Fruit fly (Drosophila melanogaster) whole organism, embryonic: ENCODE results near the gene Lamtor3.

ENCODE experiments used
- Ada2b ChIP-seq: fragments of 200-800 bp; sonication (Bioruptor generic); IDR thresholded peaks from 2 replicates; pipeline ENCODE4 v1.3.6; 2022; ENCODE audit warnings: missing biosample characterization, missing genetic modification characterization
- Antp ChIP-seq: fragments of 200-800 bp; sonication (Bioruptor generic); optimal IDR thresholded peaks from 3 replicates; lab custom pipeline; 2016; ENCODE audit warnings: missing biosample characterization, missing genetic modification characterization
- CG10366 ChIP-seq: fragments of 200-800 bp; sonication (Bioruptor generic); IDR thresholded peaks from 2 replicates; pipeline ENCODE4 v1.3.6; 2022; ENCODE audit warnings: missing biosample characterization, missing genetic modification characterization
- CG12219 ChIP-seq: fragments of 200-800 bp; sonication (Bioruptor generic); optimal IDR thresholded peaks from 3 replicates; lab custom pipeline; 2018; ENCODE audit warnings: missing biosample characterization, mild to moderate bottlenecking, missing genetic modification characterization
- CG12299 ChIP-seq: fragments of 200-800 bp; sonication (Bioruptor generic); optimal IDR thresholded peaks from 2 replicates; lab custom pipeline; 2018; ENCODE audit warnings: missing biosample characterization, mild to moderate bottlenecking, missing genetic modification characterization
- CG1603 ChIP-seq: fragments of 200-800 bp; sonication (Bioruptor generic); optimal IDR thresholded peaks from 2 replicates; lab custom pipeline; 2019; ENCODE audit warnings: missing biosample characterization, mild to moderate bottlenecking, missing genetic modification characterization, moderate library complexity
- CG17385 ChIP-seq: fragments of 200-800 bp; sonication (Bioruptor generic); optimal IDR thresholded peaks from 3 replicates; lab custom pipeline; 2018; ENCODE audit warnings: missing biosample characterization, mild to moderate bottlenecking, missing genetic modification characterization
- CG17802 ChIP-seq: fragments of 200-800 bp; sonication (Bioruptor generic); optimal IDR thresholded peaks from 2 replicates; lab custom pipeline; 2018; ENCODE audit warnings: missing biosample characterization, mild to moderate bottlenecking, missing genetic modification characterization, moderate library complexity
- CG17912 ChIP-seq: fragments of 200-800 bp; sonication (Bioruptor generic); optimal IDR thresholded peaks from 2 replicates; lab custom pipeline; 2018; ENCODE audit warnings: missing biosample characterization, mild to moderate bottlenecking, missing genetic modification characterization
- CG18599 ChIP-seq: fragments of 200-800 bp; sonication (Bioruptor generic); optimal IDR thresholded peaks from 3 replicates; lab custom pipeline; 2017; ENCODE audit warnings: missing biosample characterization, missing genetic modification characterization, mild to moderate bottlenecking, moderate library complexity, missing genetic modification reagents
- CG2202 ChIP-seq: fragments of 200-800 bp; sonication (Bioruptor generic); optimal IDR thresholded peaks from 2 replicates; lab custom pipeline; 2018; ENCODE audit warnings: missing biosample characterization, mild to moderate bottlenecking, missing genetic modification characterization
- CG31388 ChIP-seq: fragments of 200-800 bp; sonication (Bioruptor generic); optimal IDR thresholded peaks from 2 replicates; lab custom pipeline; 2016; ENCODE audit warnings: missing biosample characterization, missing genetic modification characterization
- CG31441 ChIP-seq: fragments of 200-800 bp; sonication (Bioruptor generic); IDR thresholded peaks from 2 replicates; pipeline ENCODE4 v1.3.6; 2022; ENCODE audit warnings: missing biosample characterization, missing genetic modification characterization
- CG4617 ChIP-seq: fragments of 200-800 bp; sonication (Bioruptor generic); optimal IDR thresholded peaks from 3 replicates; lab custom pipeline; 2016; ENCODE audit warnings: missing biosample characterization, missing genetic modification characterization, borderline replicate concordance
- CG7556 ChIP-seq: fragments of 200-800 bp; sonication (Bioruptor generic); optimal IDR thresholded peaks from 2 replicates; lab custom pipeline; 2017; ENCODE audit warnings: missing biosample characterization, mild to moderate bottlenecking, missing genetic modification characterization
- CG9215 ChIP-seq: fragments of 200-800 bp; sonication (Bioruptor generic); IDR thresholded peaks from 2 replicates; pipeline ENCODE4 v1.3.6; 2022; ENCODE audit warnings: missing biosample characterization, missing genetic modification characterization
- Drgx ChIP-seq: fragments of 200-800 bp; sonication (Bioruptor generic); IDR thresholded peaks from 2 replicates; pipeline ENCODE4 v1.3.6; 2022; ENCODE audit warnings: missing biosample characterization, missing genetic modification characterization
- Ets65A ChIP-seq: fragments of 200-800 bp; sonication (Bioruptor generic); peaks from one replicate; lab custom pipeline; 2016; ENCODE audit warnings: missing biosample characterization, missing genetic modification characterization
- HLHmδ ChIP-seq: fragments of 200-800 bp; sonication (Bioruptor generic); optimal IDR thresholded peaks from 2 replicates; lab custom pipeline; 2018; ENCODE audit warnings: missing biosample characterization, mild to moderate bottlenecking, missing genetic modification characterization, moderate library complexity
- Hr51 ChIP-seq, 2 experiments: fragments of 200-800 bp; sonication (Bioruptor generic); optimal IDR thresholded peaks; 2 replicates in 1 of 2; 3 replicates in 1 of 2; lab custom pipeline; 2016 to 2018; ENCODE audit warnings: missing biosample characterization in 2 of 2, missing genetic modification characterization in 2 of 2, mild to moderate bottlenecking in 1 of 2, moderate library complexity in 1 of 2
- NC2α ChIP-seq: fragments of 200-800 bp; sonication (Bioruptor generic); optimal IDR thresholded peaks from 2 replicates; lab custom pipeline; 2016; ENCODE audit warnings: missing biosample characterization, missing genetic modification characterization
- NC2β ChIP-seq: fragments of 200-800 bp; sonication (Bioruptor generic); optimal IDR thresholded peaks from 2 replicates; lab custom pipeline; 2016; ENCODE audit warnings: missing biosample characterization, missing genetic modification characterization
- PHDP ChIP-seq: fragments of 200-800 bp; sonication (Bioruptor generic); optimal IDR thresholded peaks from 3 replicates; lab custom pipeline; 2018; ENCODE audit warnings: missing biosample characterization, mild to moderate bottlenecking, missing genetic modification characterization, moderate library complexity
- Ptx1 ChIP-seq: fragments of 200-800 bp; sonication (Bioruptor generic); IDR thresholded peaks from 2 replicates; pipeline ENCODE4 v1.3.6; 2022; ENCODE audit warnings: missing biosample characterization, missing genetic modification characterization
- Sox102F ChIP-seq: fragments of 200-800 bp; sonication (Bioruptor generic); optimal IDR thresholded peaks from 2 replicates; lab custom pipeline; 2018; ENCODE audit warnings: missing biosample characterization, mild to moderate bottlenecking, missing genetic modification characterization, moderate library complexity
- ab ChIP-seq: fragments of 200-800 bp; sonication (Bioruptor generic); optimal IDR thresholded peaks from 2 replicates; lab custom pipeline; 2016; ENCODE audit warnings: missing biosample characterization, missing genetic modification characterization
- abd-A ChIP-seq: fragments of 200-800 bp; sonication (Bioruptor generic); optimal IDR thresholded peaks from 3 replicates; lab custom pipeline; 2019; ENCODE audit warnings: missing biosample characterization, mild to moderate bottlenecking, missing genetic modification characterization, moderate library complexity
- amos ChIP-seq: fragments of 200-800 bp; sonication (Bioruptor generic); IDR thresholded peaks from 2 replicates; pipeline ENCODE4 v1.3.6; 2022; ENCODE audit warnings: missing biosample characterization, missing genetic modification characterization; ENCODE audit not compliant: partially characterized antibody
- ash1 ChIP-seq: fragments of 200-800 bp; sonication (Bioruptor generic); optimal IDR thresholded peaks from 2 replicates; lab custom pipeline; 2018; ENCODE audit warnings: missing biosample characterization, mild to moderate bottlenecking, missing genetic modification characterization
- bowl ChIP-seq: fragments of 200-800 bp; sonication (Bioruptor generic); IDR thresholded peaks from 2 replicates; pipeline ENCODE4 v1.3.6; 2022; ENCODE audit warnings: missing biosample characterization, missing genetic modification characterization
- bsh ChIP-seq, 2 experiments: fragments of 200-800 bp; sonication (Bioruptor generic); optimal IDR thresholded peaks; 2 replicates each; lab custom pipeline; 2017 to 2018; ENCODE audit warnings: mild to moderate bottlenecking in 2 of 2, missing biosample characterization in 2 of 2, missing genetic modification characterization in 2 of 2, moderate library complexity in 1 of 2
- eyg ChIP-seq: fragments of 200-800 bp; sonication (Bioruptor generic); optimal IDR thresholded peaks from 3 replicates; lab custom pipeline; 2016; ENCODE audit warnings: missing biosample characterization, missing genetic modification characterization
- fd64A ChIP-seq: fragments of 200-800 bp; sonication (Bioruptor generic); optimal IDR thresholded peaks from 3 replicates; lab custom pipeline; 2018; ENCODE audit warnings: missing biosample characterization, mild to moderate bottlenecking, missing genetic modification characterization
- fu2 ChIP-seq: fragments of 200-800 bp; sonication (Bioruptor generic); optimal IDR thresholded peaks from 2 replicates; lab custom pipeline; 2016; ENCODE audit warnings: missing biosample characterization, missing genetic modification characterization
- gem ChIP-seq: fragments of 200-800 bp; sonication (Bioruptor generic); optimal IDR thresholded peaks from 2 replicates; lab custom pipeline; 2019; ENCODE audit warnings: missing biosample characterization, mild to moderate bottlenecking, missing genetic modification characterization, moderate library complexity
- gsb ChIP-seq: fragments of 200-800 bp; sonication (Bioruptor generic); IDR thresholded peaks from 2 replicates; pipeline ENCODE4 v1.3.6; 2022; ENCODE audit warnings: missing biosample characterization, missing genetic modification characterization
- klu ChIP-seq: fragments of 200-800 bp; sonication (Bioruptor generic); IDR thresholded peaks from 2 replicates; pipeline ENCODE4 v1.3.6; 2022; ENCODE audit warnings: missing biosample characterization, missing genetic modification characterization
- lab ChIP-seq: fragments of 200-800 bp; sonication (Bioruptor generic); optimal IDR thresholded peaks from 3 replicates; lab custom pipeline; 2017; ENCODE audit warnings: missing biosample characterization, missing genetic modification characterization, mild to moderate bottlenecking, moderate library complexity, missing genetic modification reagents
- nmo ChIP-seq: fragments of 200-800 bp; sonication (Bioruptor generic); optimal IDR thresholded peaks from 2 replicates; lab custom pipeline; 2018; ENCODE audit warnings: missing biosample characterization, mild to moderate bottlenecking, missing genetic modification characterization, moderate library complexity
- onecut ChIP-seq: fragments of 200-800 bp; sonication (Bioruptor generic); IDR thresholded peaks from 2 replicates; pipeline ENCODE4 v1.3.6; 2022; ENCODE audit warnings: missing biosample characterization, missing genetic modification characterization
- org-1 ChIP-seq: fragments of 200-800 bp; sonication (Bioruptor generic); optimal IDR thresholded peaks from 2 replicates; lab custom pipeline; 2017; ENCODE audit warnings: missing biosample characterization, missing genetic modification characterization
- pfk ChIP-seq: fragments of 200-800 bp; sonication (Bioruptor generic); optimal IDR thresholded peaks from 2 replicates; lab custom pipeline; 2018; ENCODE audit warnings: missing biosample characterization, mild to moderate bottlenecking, missing genetic modification characterization, moderate library complexity
- pnt ChIP-seq: fragments of 200-800 bp; sonication (Bioruptor generic); optimal IDR thresholded peaks from 3 replicates; lab custom pipeline; 2016; ENCODE audit warnings: missing biosample characterization, missing genetic modification characterization
- prd ChIP-seq, 3 experiments: fragments of >200 bp in 2 of 3; fragments of 200-800 bp in 1 of 3; sonication (Bioruptor generic) in 1 of 3; optimal IDR thresholded peaks in 2 of 3; IDR thresholded peaks in 1 of 3; 2 replicates in 2 of 3; 3 replicates in 1 of 3; pipeline versions ENCODE4 v1.3.6 to Lab custom; 2017 to 2022; ENCODE audit warnings: missing biosample characterization in 1 of 3, missing genetic modification characterization in 1 of 3
- row ChIP-seq: fragments of 200-800 bp; sonication (Bioruptor generic); IDR thresholded peaks from 3 replicates; pipeline ENCODE4 v1.3.6; 2022; ENCODE audit warnings: missing biosample characterization, missing genetic modification characterization
- seq ChIP-seq: fragments of 200-800 bp; sonication (Bioruptor generic); IDR thresholded peaks from 2 replicates; pipeline ENCODE4 v1.3.6; 2022; ENCODE audit warnings: missing biosample characterization, missing genetic modification characterization
- toy ChIP-seq: fragments of 200-800 bp; sonication (Bioruptor generic); IDR thresholded peaks from 2 replicates; pipeline ENCODE4 v1.3.6; 2022; ENCODE audit warnings: missing biosample characterization, missing genetic modification characterization
- unpg ChIP-seq: fragments of 200-800 bp; sonication (Bioruptor generic); optimal IDR thresholded peaks from 3 replicates; lab custom pipeline; 2018; ENCODE audit warnings: missing biosample characterization, mild to moderate bottlenecking, missing genetic modification characterization, moderate library complexity
- usp ChIP-seq: fragments of >200 bp; optimal IDR thresholded peaks from 2 replicates; lab custom pipeline; 2017; ENCODE audit warnings: missing biosample characterization, missing genetic modification characterization
- yki ChIP-seq: fragments of >200 bp; optimal IDR thresholded peaks from 3 replicates; lab custom pipeline; 2018

The Lamtor3 gene

dm6 chr2L:17466950-17467349 is 14.1 kb upstream of the Lamtor3 start:
- no peak for TF ChIP-seq pfk (GFP tag; lab: Kevin White, UChicago)
- no peak for TF ChIP-seq PHDP (tag; lab: Kevin White, UChicago)
- TF ChIP-seq gem, result peak; percentile 30
- no peak for TF ChIP-seq CG31441
- no peak for TF ChIP-seq klu (GFP tag; lab: Robert Waterston, UW)
- TF ChIP-seq CG12299 (tag; lab: Kevin White, UChicago), result no peak
- no peak for TF ChIP-seq amos (GFP tag; lab: Robert Waterston, UW)
- TF ChIP-seq CG18599 (GFP tag; lab: Kevin White, UChicago), result no peak
- TF ChIP-seq Ada2b (GFP tag; lab: Robert Waterston, UW), result peak; percentile 19; the same call in 1 of the 2 replicates
- no peak for TF ChIP-seq HLHmδ (GFP tag; lab: Kevin White, UChicago)
- TF ChIP-seq Ptx1 (GFP tag; lab: Robert Waterston, UW), result 0 out of 2 replicates have a peak, but pooled peaks have one; percentile 9
- peak; percentile 30 for TF ChIP-seq lab (GFP tag; lab: Kevin White, UChicago)
- TF ChIP-seq Ets65A, result peak; percentile 74
- TF ChIP-seq row (GFP tag; lab: Robert Waterston, UW), result peak; percentile 14; the same call in 1 of the 3 replicates
- TF ChIP-seq unpg, result peak; percentile 2
- peak; percentile 11; the same call in 1 of the 2 replicates for TF ChIP-seq Drgx
- no peak for TF ChIP-seq yki
- TF ChIP-seq fd64A (GFP tag; lab: Kevin White, UChicago), result no peak
- no peak for TF ChIP-seq NC2β (GFP tag; lab: Kevin White, UChicago)
- peak in 1 of 2 experiments; percentile 30 for TF ChIP-seq bsh (GFP tag; optimal IDR thresholded peaks at IDR 0.05; lab: Kevin White, UChicago)
- TF ChIP-seq prd (optimal IDR thresholded peaks at IDR 0.05; lab: Kevin White, UChicago), result no peak
- TF ChIP-seq prd (GFP tag; IDR thresholded peaks at IDR 0.05; lab: Robert Waterston, UW), result peak; percentile 24; the same call in 1 of the 3 replicates
- peak in 1 of 2 experiments; percentile 26 for TF ChIP-seq Hr51 (GFP tag; optimal IDR thresholded peaks at IDR 0.05; lab: Kevin White, UChicago)
- no peak for TF ChIP-seq CG7556 (GFP tag; lab: Kevin White, UChicago)
- TF ChIP-seq Sox102F (GFP tag; lab: Kevin White, UChicago), result peak; percentile 39

dm6 chr2L:17470630-17471029 is 10.4 kb upstream of the Lamtor3 start:
- TF ChIP-seq CG2202 (no peak), onecut (GFP tag; lab: Robert Waterston, UW) (no peak), eyg (GFP tag; lab: Kevin White, UChicago) (peak; percentile 66), usp (GFP tag; lab: Kevin White, UChicago) (no peak), CG12219 (no peak), fu2 (GFP tag; lab: Kevin White, UChicago) (peak; percentile 34), bsh (GFP tag; optimal IDR thresholded peaks at IDR 0.05; lab: Kevin White, UChicago) (no peak), ab (no peak), Antp (no peak), CG9215 (no peak), seq (GFP tag; lab: Robert Waterston, UW) (peak; percentile 35; the same call in 1 of the 2 replicates), CG1603 (tag; lab: Kevin White, UChicago) (no peak), gsb (peak; percentile 66), bowl (GFP tag; lab: Robert Waterston, UW) (no peak), CG10366 (no peak), CG17912 (GFP tag; lab: Kevin White, UChicago) (no peak), toy (GFP tag; lab: Robert Waterston, UW) (no peak), ash1 (peak; percentile 52), pnt (GFP tag; lab: Kevin White, UChicago) (peak; percentile 6), CG31388 (GFP tag; lab: Kevin White, UChicago) (no peak), nmo (GFP tag; lab: Kevin White, UChicago) (no peak), CG4617 (no peak), NC2α (GFP tag; lab: Kevin White, UChicago) (no peak), abd-A (tag; lab: Kevin White, UChicago) (no peak), CG17802 (tag; lab: Kevin White, UChicago) (no peak), CG17385 (GFP tag; lab: Kevin White, UChicago) (peak; percentile 24), org-1 (GFP tag; lab: Kevin White, UChicago) (peak; percentile 61), gem (no peak)
